Fruit fly (Drosophila melanogaster): ENCODE data around the gene sba.

Gene sba

dm6 chr3R:23922502-23923350 is at the start of gene sba, which contains the start of gene CG31141 (continued):
- TF ChIP-seq abd-A (tag; optimal IDR thresholded peaks at IDR 0.05) (no peak), cad (GFP tag; optimal IDR thresholded peaks at IDR 0.05) (peak; percentile 36), CG3847 (GFP tag; IDR thresholded peaks at IDR 0.05) (peak; percentile 71), CG2199 (GFP tag; IDR thresholded peaks at IDR 0.05) (no peak), CG15269 (tag; optimal IDR thresholded peaks at IDR 0.05) (peak; percentile 29), CG14667 (GFP tag; IDR thresholded peaks at IDR 0.05) (no peak), Pdp1 (GFP tag; optimal IDR thresholded peaks at IDR 0.05) (peak in 1 of 2 experiments; percentile 83), CG34422 (GFP tag; IDR thresholded peaks at IDR 0.05) (peak; percentile 70; the same call in 1 of the 3 replicates), exex (tag; optimal IDR thresholded peaks at IDR 0.05) (peak; percentile 77), bowl (GFP tag; IDR thresholded peaks at IDR 0.05) (peak; percentile 25; the same call in 1 of the 2 replicates), Xbp1 (GFP tag; optimal IDR thresholded peaks at IDR 0.05) (peak; percentile 0), wdn (GFP tag; IDR thresholded peaks at IDR 0.05) (0 out of 2 replicates have a peak, but pooled peaks have one; percentile 24), dpn (GFP tag; optimal IDR thresholded peaks at IDR 0.05) (no peak), sug (tag; optimal IDR thresholded peaks at IDR 0.05) (no peak), HLH4C (GFP tag; IDR thresholded peaks at IDR 0.05; ENCODE audit: partially characterized antibody) (peak; percentile 84), ham (GFP tag; IDR thresholded peaks at IDR 0.05) (no peak), PHDP (tag; optimal IDR thresholded peaks at IDR 0.05) (peak; percentile 27), CG8478 (optimal IDR thresholded peaks at IDR 0.05) (peak; percentile 79), Neu2 (GFP tag; optimal IDR thresholded peaks at IDR 0.05; ENCODE audit: borderline replicate concordance) (no peak), HLH54F (GFP tag; optimal IDR thresholded peaks at IDR 0.05) (no peak), hbn (GFP tag; IDR thresholded peaks at IDR 0.05; ENCODE audit: partially characterized antibody) (peak; percentile 86), gsb-n (tag; optimal IDR thresholded peaks at IDR 0.05) (peak; percentile 45), Med (GFP tag) (peak; percentile 74), cwo (GFP tag; optimal IDR thresholded peaks at IDR 0.05) (no peak), her (GFP tag; optimal IDR thresholded peaks at IDR 0.05) (peak; percentile 31), zen (tag; optimal IDR thresholded peaks at IDR 0.05) (peak; percentile 56), Dref (GFP tag; IDR thresholded peaks at IDR 0.05) (peak; percentile 100), Bdp1 (GFP tag; optimal IDR thresholded peaks at IDR 0.05) (no peak), gt (GFP tag; IDR thresholded peaks at IDR 0.05) (no peak), Awh (GFP tag; IDR thresholded peaks at IDR 0.05) (no peak), CG34224 (GFP tag; IDR thresholded peaks at IDR 0.05; ENCODE audit: partially characterized antibody) (peak; percentile 87), CTCF (GFP tag; optimal IDR thresholded peaks at IDR 0.05) (peak; percentile 37), CG3726 (GFP tag; IDR thresholded peaks at IDR 0.05) (no peak), onecut (GFP tag; IDR thresholded peaks at IDR 0.05) (peak; percentile 44), chinmo (GFP tag; IDR thresholded peaks at IDR 0.05; ENCODE audit: partially characterized antibody) (peak; percentile 54; the same call in 2 of the 4 replicates), CG3281 (GFP tag; optimal IDR thresholded peaks at IDR 0.05) (no peak), wor (GFP tag; IDR thresholded peaks at IDR 0.05) (no peak), CG9727 (GFP tag; optimal IDR thresholded peaks at IDR 0.05) (no peak), CG2875 (GFP tag; optimal IDR thresholded peaks at IDR 0.05) (no peak), mirr (GFP tag; optimal IDR thresholded peaks at IDR 0.05) (peak; percentile 42), CG13624 (GFP tag; optimal IDR thresholded peaks at IDR 0.05) (peak; percentile 29), CG11456 (GFP tag; IDR thresholded peaks at IDR 0.05) (peak; percentile 47; the same call in 1 of the 3 replicates), Adf1 (GFP tag; IDR thresholded peaks at IDR 0.05) (no peak), CG7928 (GFP tag; optimal IDR thresholded peaks at IDR 0.05) (no peak), slbo (GFP tag; IDR thresholded peaks at IDR 0.05) (no peak), bbx (GFP tag; IDR thresholded peaks at IDR 0.05; ENCODE audit: partially characterized antibody) (peak; percentile 94), CG14441 (GFP tag; IDR thresholded peaks at IDR 0.05) (no peak), trem (tag; optimal IDR thresholded peaks at IDR 0.05) (peak; percentile 65), CG9797 (GFP tag; optimal IDR thresholded peaks at IDR 0.05) (peak; percentile 76), Doc3 (GFP tag; IDR thresholded peaks at IDR 0.05; ENCODE audit: partially characterized antibody) (peak; percentile 67)

Data from whole organism, embryonic.